Fruit fly (Drosophila melanogaster) whole organism, prepupa: Measurements from ENCODE around the gene CG13733.

Source experiments
- CG10669 ChIP-seq: fragments of 200-800 bp; sonication (Bioruptor generic); optimal IDR thresholded peaks from 3 replicates; lab custom pipeline; 2018; ENCODE audit warnings: missing biosample characterization, mild to moderate bottlenecking, missing genetic modification characterization, moderate library complexity
- CG11294 ChIP-seq: fragments of 200-800 bp; sonication (Bioruptor generic); IDR thresholded peaks from 2 replicates; pipeline ENCODE4 v1.3.6; 2022; ENCODE audit warnings: missing biosample characterization, missing genetic modification characterization
- CG11762 ChIP-seq: fragments of 200-800 bp; sonication (Bioruptor generic); optimal IDR thresholded peaks from 3 replicates; lab custom pipeline; 2016; ENCODE audit warnings: missing biosample characterization, missing genetic modification characterization; ENCODE audit not compliant: insufficient read depth
- CG11902 ChIP-seq: fragments of 200-800 bp; sonication (Bioruptor generic); optimal IDR thresholded peaks from 3 replicates; lab custom pipeline; 2016; ENCODE audit warnings: missing biosample characterization, missing genetic modification characterization
- CG15336 ChIP-seq: fragments of 200-800 bp; sonication (Bioruptor generic); IDR thresholded peaks from 2 replicates; pipeline ENCODE4 v1.3.6; 2022; ENCODE audit warnings: missing biosample characterization, missing genetic modification characterization
- CG1621 ChIP-seq: fragments of 200-800 bp; sonication (Bioruptor generic); optimal IDR thresholded peaks from 3 replicates; lab custom pipeline; 2018; ENCODE audit warnings: missing biosample characterization, mild to moderate bottlenecking, missing genetic modification characterization
- CG16779 ChIP-seq: fragments of 200-800 bp; sonication (Bioruptor generic); optimal IDR thresholded peaks from 3 replicates; lab custom pipeline; 2017; ENCODE audit warnings: missing biosample characterization, mild to moderate bottlenecking, missing genetic modification characterization
- CG31627 ChIP-seq: fragments of 200-800 bp; sonication (Bioruptor generic); optimal IDR thresholded peaks from 3 replicates; lab custom pipeline; 2016; ENCODE audit warnings: missing biosample characterization, missing genetic modification characterization
- CG34406 ChIP-seq: fragments of 200-800 bp; sonication (Bioruptor generic); optimal IDR thresholded peaks from 3 replicates; lab custom pipeline; 2016; ENCODE audit warnings: missing biosample characterization, missing genetic modification characterization
- CG3919 ChIP-seq: fragments of 200-800 bp; sonication (Bioruptor generic); optimal IDR thresholded peaks from 3 replicates; lab custom pipeline; 2016; ENCODE audit warnings: missing biosample characterization, missing genetic modification characterization
- CG6276 ChIP-seq: fragments of 200-800 bp; sonication (Bioruptor generic); optimal IDR thresholded peaks from 2 replicates; lab custom pipeline; 2017; ENCODE audit warnings: missing biosample characterization, mild to moderate bottlenecking, missing genetic modification characterization
- CG6792 ChIP-seq: fragments of 200-800 bp; sonication (Bioruptor generic); optimal IDR thresholded peaks from 3 replicates; lab custom pipeline; 2016; ENCODE audit warnings: missing biosample characterization, missing genetic modification characterization
- CG6854 ChIP-seq: fragments of 200-800 bp; sonication (Bioruptor generic); optimal IDR thresholded peaks from 2 replicates; lab custom pipeline; 2017; ENCODE audit warnings: missing biosample characterization, mild to moderate bottlenecking, missing genetic modification characterization
- CG8319 ChIP-seq: fragments of 200-800 bp; sonication (Bioruptor generic); optimal IDR thresholded peaks from 3 replicates; lab custom pipeline; 2016; ENCODE audit warnings: missing biosample characterization, missing genetic modification characterization
- CG8632 ChIP-seq: fragments of 200-800 bp; sonication (Bioruptor generic); optimal IDR thresholded peaks from 3 replicates; lab custom pipeline; 2016; ENCODE audit warnings: missing biosample characterization, missing genetic modification characterization
- Eip75B ChIP-seq: fragments of 200-800 bp; sonication (Bioruptor generic); optimal IDR thresholded peaks from 3 replicates; lab custom pipeline; 2016; ENCODE audit warnings: missing biosample characterization, missing genetic modification characterization
- Eip93F ChIP-seq: fragments of 200-800 bp; sonication (Bioruptor generic); optimal IDR thresholded peaks from 2 replicates; lab custom pipeline; 2016; ENCODE audit warnings: missing biosample characterization, mild to moderate bottlenecking, missing genetic modification characterization
- Hr39 ChIP-seq: fragments of 200-800 bp; sonication (Bioruptor generic); optimal IDR thresholded peaks from 2 replicates; lab custom pipeline; 2016; ENCODE audit warnings: missing biosample characterization, missing genetic modification characterization
- Hr4 ChIP-seq: fragments of 200-800 bp; sonication (Bioruptor generic); optimal IDR thresholded peaks from 3 replicates; lab custom pipeline; 2016; ENCODE audit warnings: missing biosample characterization, missing genetic modification characterization
- Lpt ChIP-seq: fragments of 200-800 bp; sonication (Bioruptor generic); optimal IDR thresholded peaks from 3 replicates; lab custom pipeline; 2016; ENCODE audit warnings: missing biosample characterization, missing genetic modification characterization
- Met ChIP-seq: fragments of 200-800 bp; sonication (Bioruptor generic); optimal IDR thresholded peaks from 3 replicates; lab custom pipeline; 2016; ENCODE audit warnings: missing biosample characterization, missing genetic modification characterization
- OdsH ChIP-seq: fragments of 200-800 bp; sonication (Bioruptor generic); optimal IDR thresholded peaks from 3 replicates; lab custom pipeline; 2016; ENCODE audit warnings: missing biosample characterization, missing genetic modification characterization
- Smox ChIP-seq: fragments of 200-800 bp; sonication (Bioruptor generic); optimal IDR thresholded peaks from 3 replicates; lab custom pipeline; 2016; ENCODE audit warnings: missing biosample characterization, missing genetic modification characterization
- Sox14 ChIP-seq: fragments of 200-800 bp; sonication (Bioruptor generic); optimal IDR thresholded peaks from 3 replicates; lab custom pipeline; 2016; ENCODE audit warnings: missing biosample characterization, missing genetic modification characterization
- Sox15 ChIP-seq: fragments of 200-800 bp; sonication (Bioruptor generic); optimal IDR thresholded peaks from 3 replicates; lab custom pipeline; 2016; ENCODE audit warnings: missing biosample characterization, missing genetic modification characterization
- achi ChIP-seq: fragments of 200-800 bp; sonication (Bioruptor generic); optimal IDR thresholded peaks from 3 replicates; lab custom pipeline; 2016; ENCODE audit warnings: missing biosample characterization, missing genetic modification characterization
- acj6 ChIP-seq: fragments of 200-800 bp; sonication (Bioruptor generic); optimal IDR thresholded peaks from 3 replicates; lab custom pipeline; 2016; ENCODE audit warnings: missing biosample characterization, missing genetic modification characterization
- dsx ChIP-seq: fragments of 200-800 bp; optimal IDR thresholded peaks from 3 replicates; lab custom pipeline; 2019; ENCODE audit warnings: missing biosample characterization, mild to moderate bottlenecking, missing genetic modification characterization, moderate library complexity; ENCODE audit not compliant: poor library complexity, severe bottlenecking
- eg ChIP-seq: fragments of 200-800 bp; sonication (Bioruptor generic); IDR thresholded peaks from 3 replicates; pipeline ENCODE4 v1.3.6; 2022; ENCODE audit warnings: missing biosample characterization, missing genetic modification characterization
- fd59A ChIP-seq: fragments of 200-800 bp; sonication (Bioruptor generic); optimal IDR thresholded peaks from 2 replicates; lab custom pipeline; 2017; ENCODE audit warnings: missing biosample characterization, mild to moderate bottlenecking, missing genetic modification characterization, missing genetic modification reagents
- fkh ChIP-seq: fragments of 200-800 bp; sonication (Bioruptor generic); optimal IDR thresholded peaks from 3 replicates; lab custom pipeline; 2017; ENCODE audit warnings: missing biosample characterization, mild to moderate bottlenecking, missing genetic modification characterization, moderate library complexity
- salr ChIP-seq, 2 experiments: fragments of 200-800 bp; sonication (Bioruptor generic); optimal IDR thresholded peaks; 3 replicates each; lab custom pipeline; 2016 to 2018; ENCODE audit warnings: missing biosample characterization in 2 of 2, missing genetic modification characterization in 2 of 2, mild to moderate bottlenecking in 1 of 2
- spab ChIP-seq: fragments of 200-800 bp; sonication (Bioruptor generic); optimal IDR thresholded peaks from 2 replicates; lab custom pipeline; 2017; ENCODE audit warnings: missing biosample characterization, mild to moderate bottlenecking, missing genetic modification characterization, missing genetic modification reagents
- ss ChIP-seq, 2 experiments: fragments of 200-800 bp; sonication (Bioruptor generic); optimal IDR thresholded peaks; 2 replicates in 1 of 2; 3 replicates in 1 of 2; lab custom pipeline; 2017 to 2018; ENCODE audit warnings: mild to moderate bottlenecking in 2 of 2, missing biosample characterization in 2 of 2, missing genetic modification characterization in 2 of 2, moderate library complexity in 1 of 2
- svp ChIP-seq: fragments of 200-800 bp; sonication (Bioruptor generic); peaks from one replicate; lab custom pipeline; 2016; ENCODE audit warnings: missing biosample characterization, missing genetic modification characterization
- vri ChIP-seq: fragments of 200-800 bp; sonication (Bioruptor generic); optimal IDR thresholded peaks from 3 replicates; lab custom pipeline; 2016; ENCODE audit warnings: missing biosample characterization, mild to moderate bottlenecking, missing genetic modification characterization

Gene CG13733

dm6 chr3L:17495266-17495961, 16.7 kb upstream of the CG13733 start (continued):
- TF ChIP-seq dsx (GFP tag; lab: Kevin White, UChicago) (peak; percentile 43), CG16779 (peak; percentile 20), fd59A (GFP tag; lab: Kevin White, UChicago) (peak; percentile 66), Smox (GFP tag; lab: Kevin White, UChicago) (peak; percentile 76), CG8632 (peak; percentile 55), OdsH (GFP tag; lab: Kevin White, UChicago) (peak; percentile 76), Sox15 (GFP tag; lab: Kevin White, UChicago) (peak; percentile 48), CG15336 (GFP tag; lab: Robert Waterston, UW) (peak; percentile 23; the same call in 1 of the 2 replicates), CG6792 (GFP tag; lab: Kevin White, UChicago) (peak; percentile 57), CG8319 (peak; percentile 56), vri (peak; percentile 78), Lpt (GFP tag; lab: Kevin White, UChicago) (no peak), Sox14 (GFP tag; lab: Kevin White, UChicago) (peak; percentile 80), CG11762 (GFP tag; lab: Kevin White, UChicago) (peak; percentile 38), CG6854 (GFP tag; lab: Kevin White, UChicago) (no peak), ss (GFP tag; optimal IDR thresholded peaks at IDR 0.05; lab: Kevin White, UChicago) (peak; percentile 60 to 96), Hr39 (GFP tag; lab: Kevin White, UChicago) (peak; percentile 83), Met (peak; percentile 84), salr (GFP tag; optimal IDR thresholded peaks at IDR 0.05; lab: Kevin White, UChicago) (peak; percentile 26 to 31), CG3919 (GFP tag; lab: Kevin White, UChicago) (peak; percentile 71), spab (GFP tag; lab: Kevin White, UChicago) (peak; percentile 63), Eip75B (GFP tag; lab: Kevin White, UChicago) (peak; percentile 67), achi (GFP tag; lab: Kevin White, UChicago) (peak; percentile 57), CG11902 (GFP tag; lab: Kevin White, UChicago) (peak; percentile 61), Eip93F (GFP tag; lab: Kevin White, UChicago) (peak; percentile 41), eg (GFP tag; lab: Robert Waterston, UW) (no peak), CG31627 (GFP tag; lab: Kevin White, UChicago) (peak; percentile 84), CG6276 (GFP tag; lab: Kevin White, UChicago) (peak; percentile 26), CG11294 (GFP tag; lab: Robert Waterston, UW) (no peak), Hr4 (peak; percentile 54), CG34406 (GFP tag; lab: Kevin White, UChicago) (peak; percentile 68), acj6 (GFP tag; lab: Kevin White, UChicago) (peak; percentile 75)
- TF ChIP-seq, all 60 proteins: peak for 50

dm6 chr3L:17494541-17494940, 15.8 kb upstream of the CG13733 start, which contains the start of gene edin:
TSS of gene edin (plus strand) at chr3L:17494880.
- no peak for TF ChIP-seq CG10669 (GFP tag; lab: Kevin White, UChicago)
- no peak for TF ChIP-seq acj6 (GFP tag; lab: Kevin White, UChicago)
- TF ChIP-seq svp: peak; percentile 84
- no peak for TF ChIP-seq Hr39 (GFP tag; lab: Kevin White, UChicago)

dm6 chr3L:17493807-17494404, 15.2 kb upstream of the CG13733 start:
- TF ChIP-seq ss (GFP tag; optimal IDR thresholded peaks at IDR 0.05; lab: Kevin White, UChicago) (no peak), vri (peak; percentile 6), CG1621 (no peak), fkh (GFP tag; lab: Kevin White, UChicago) (peak; percentile 12)
